Worm (Caenorhabditis elegans) whole organism, L2 larva: ENCODE results near the gene svh-1.

Experiments used
- F13H6.1 ChIP-seq: sonication (generic microtip); optimal IDR thresholded peaks from 2 replicates; lab custom pipeline; 2016; ENCODE audit warnings: missing genetic modification characterization, missing compliant biosample characterization
- ceh-82 ChIP-seq: fragments of 150-350 bp; optimal IDR thresholded peaks from 2 replicates; lab custom pipeline; 2014; ENCODE audit warnings: missing biosample characterization, missing genetic modification characterization
- egl-27 ChIP-seq: sonication (generic microtip); optimal IDR thresholded peaks from 3 replicates; lab custom pipeline; 2017; ENCODE audit warnings: missing biosample characterization, missing genetic modification reagents, missing genetic modification characterization
- mbf-1 ChIP-seq: sonication (generic microtip); optimal IDR thresholded peaks from 2 replicates; lab custom pipeline; 2017; ENCODE audit warnings: missing biosample characterization, missing genetic modification characterization
- mdl-1 ChIP-seq, 2 experiments: fragments of 150-350 bp in 1 of 2; sonication (generic microtip) in 1 of 2; optimal IDR thresholded peaks; 2 replicates each; lab custom pipeline; 2017; ENCODE audit warnings: missing biosample characterization in 2 of 2, missing genetic modification characterization in 2 of 2
- nhr-11 ChIP-seq: fragments of 150-350 bp; optimal IDR thresholded peaks from 2 replicates; lab custom pipeline; 2014; ENCODE audit warnings: missing biosample characterization, missing genetic modification characterization
- nhr-21 ChIP-seq: fragments of 150-350 bp; optimal IDR thresholded peaks from 2 replicates; lab custom pipeline; 2014; ENCODE audit warnings: missing biosample characterization, missing genetic modification characterization
- nhr-237 ChIP-seq: fragments of 150-350 bp; optimal IDR thresholded peaks from 2 replicates; lab custom pipeline; 2014; ENCODE audit warnings: missing biosample characterization, missing genetic modification characterization
- nhr-77 ChIP-seq: fragments of 150-350 bp; optimal IDR thresholded peaks from 2 replicates; lab custom pipeline; 2014; ENCODE audit warnings: missing biosample characterization, missing genetic modification characterization
- skn-1 ChIP-seq: sonication (generic microtip); optimal IDR thresholded peaks from 2 replicates; lab custom pipeline; 2017; ENCODE audit warnings: missing biosample characterization, missing genetic modification characterization
- snpc-4 ChIP-seq: fragments of 150-350 bp; optimal IDR thresholded peaks from 2 replicates; lab custom pipeline; 2014; ENCODE audit warnings: missing biosample characterization, missing genetic modification characterization
- unc-62 ChIP-seq: fragments of 150-350 bp; optimal IDR thresholded peaks from 2 replicates; lab custom pipeline; 2014; ENCODE audit warnings: missing biosample characterization, missing genetic modification reagents, missing genetic modification characterization
- ztf-11 ChIP-seq: sonication (generic microtip); optimal IDR thresholded peaks from 2 replicates; lab custom pipeline; 2017; ENCODE audit warnings: missing biosample characterization, missing genetic modification characterization
- ztf-4 ChIP-seq: fragments of 150-350 bp; optimal IDR thresholded peaks from 2 replicates; lab custom pipeline; 2014; ENCODE audit warnings: missing biosample characterization, missing genetic modification characterization

DNA sequence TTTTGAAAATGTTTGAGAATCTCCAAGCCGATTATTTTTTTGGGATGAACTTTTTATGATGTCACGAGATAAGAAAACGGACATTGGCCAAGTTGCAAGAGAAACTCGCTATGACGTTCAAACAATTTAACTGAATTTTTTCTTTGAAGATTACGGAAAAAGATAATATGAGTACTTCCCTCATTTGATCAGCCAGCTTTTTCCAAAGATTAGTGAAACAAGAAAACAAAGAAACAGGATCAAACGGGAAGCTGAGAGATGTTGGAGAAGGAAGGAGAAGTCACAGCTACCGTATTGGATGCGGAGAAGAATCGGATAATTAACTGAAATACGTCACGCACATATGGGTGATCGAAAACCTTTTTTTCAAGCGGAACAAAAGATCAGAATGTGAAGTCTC is 47.8 kb downstream of the svh-1 start:
- TF ChIP-seq mbf-1: no peak
- TF ChIP-seq nhr-11 (tag; lab: Kevin White, UChicago): no peak
- no peak for TF ChIP-seq nhr-237
- TF ChIP-seq nhr-21: peak; percentile 51
- TF ChIP-seq ceh-82: no peak
- TF ChIP-seq skn-1 (tag; lab: Kevin White, UChicago): no peak
- TF ChIP-seq ztf-4 (tag; lab: Kevin White, UChicago): no peak
- no peak for TF ChIP-seq egl-27 (tag; lab: Kevin White, UChicago)
- TF ChIP-seq snpc-4: no peak
- no peak for TF ChIP-seq nhr-77 (tag; lab: Kevin White, UChicago)
- TF ChIP-seq ztf-11 (tag; lab: Kevin White, UChicago): no peak
- no peak for TF ChIP-seq unc-62 (GFP tag; lab: Kevin White, UChicago)
- no peak for TF ChIP-seq F13H6.1 (tag; lab: Kevin White, UChicago)
- TF ChIP-seq mdl-1 (tag; optimal IDR thresholded peaks at IDR 0.05; lab: Kevin White, UChicago): no peak
